Worm (Caenorhabditis elegans): ENCODE data around the gene F07A11.1.

- TF ChIP-seq ztf-4 (tag; optimal IDR thresholded peaks at IDR 0.05) = peak; percentile 89
- peak; percentile 61 for TF ChIP-seq skn-1 (tag; optimal IDR thresholded peaks at IDR 0.05)
- peak; percentile 52 for TF ChIP-seq R02D3.7 (tag; optimal IDR thresholded peaks at IDR 0.05)
Measured at ce11 chrII:11545299-11545951, 46.5 kb downstream of the F07A11.1 start, which contains the start of gene dnj-13.

Measured in whole organism, L2 larva.